Fruit fly (Drosophila melanogaster) whole organism, embryonic: ENCODE data around the gene Acsx3.

Source experiments
- Abd-B ChIP-seq: fragments of 200-800 bp; sonication (Bioruptor generic); optimal IDR thresholded peaks from 2 replicates; lab custom pipeline; 2018; ENCODE audit warnings: missing biosample characterization, mild to moderate bottlenecking, missing genetic modification characterization, moderate library complexity
- Bgb ChIP-seq: fragments of 200-800 bp; sonication (Bioruptor generic); IDR thresholded peaks from 2 replicates; pipeline ENCODE4 v1.3.6; 2022; ENCODE audit warnings: missing biosample characterization, missing genetic modification characterization; ENCODE audit not compliant: partially characterized antibody
- CG10274 ChIP-seq: fragments of 200-800 bp; sonication (Bioruptor generic); optimal IDR thresholded peaks from 3 replicates; lab custom pipeline; 2017; ENCODE audit warnings: missing biosample characterization, mild to moderate bottlenecking, missing genetic modification characterization
- CG10543 ChIP-seq: fragments of 200-800 bp; sonication (Bioruptor generic); optimal IDR thresholded peaks from 3 replicates; lab custom pipeline; 2017; ENCODE audit warnings: missing biosample characterization, mild to moderate bottlenecking, missing genetic modification characterization, moderate library complexity
- CG11560 ChIP-seq: fragments of 200-800 bp; sonication (Bioruptor generic); IDR thresholded peaks from 3 replicates; pipeline ENCODE4 v1.3.6; 2022; ENCODE audit warnings: missing biosample characterization, missing genetic modification characterization
- CG12744 ChIP-seq: fragments of 200-800 bp; sonication (Bioruptor generic); optimal IDR thresholded peaks from 2 replicates; lab custom pipeline; 2016; ENCODE audit warnings: missing biosample characterization, missing genetic modification characterization
- CG13123 ChIP-seq: fragments of 200-800 bp; sonication (Bioruptor generic); optimal IDR thresholded peaks from 2 replicates; lab custom pipeline; 2016; ENCODE audit warnings: missing biosample characterization, missing genetic modification characterization
- CG14441 ChIP-seq: fragments of 200-800 bp; sonication (Bioruptor generic); IDR thresholded peaks from 2 replicates; pipeline ENCODE4 v1.3.6; 2022; ENCODE audit warnings: missing biosample characterization, missing genetic modification characterization
- CG1602 ChIP-seq: fragments of 200-800 bp; sonication (Bioruptor generic); optimal IDR thresholded peaks from 3 replicates; lab custom pipeline; 2016; ENCODE audit warnings: missing biosample characterization, missing genetic modification characterization
- CG17361 ChIP-seq: fragments of 200-800 bp; sonication (Bioruptor generic); IDR thresholded peaks from 3 replicates; pipeline ENCODE4 v1.3.6; 2022; ENCODE audit warnings: missing biosample characterization, missing genetic modification characterization
- CG18476 ChIP-seq: fragments of 200-800 bp; sonication (Bioruptor generic); optimal IDR thresholded peaks from 2 replicates; lab custom pipeline; 2016; ENCODE audit warnings: missing biosample characterization, mild to moderate bottlenecking, missing genetic modification characterization
- CG18764 ChIP-seq: fragments of 200-800 bp; sonication (Bioruptor generic); optimal IDR thresholded peaks from 3 replicates; lab custom pipeline; 2016; ENCODE audit warnings: missing biosample characterization, missing genetic modification characterization
- CG2116 ChIP-seq: fragments of 200-800 bp; sonication (Bioruptor generic); optimal IDR thresholded peaks from 3 replicates; lab custom pipeline; 2018; ENCODE audit warnings: missing biosample characterization, mild to moderate bottlenecking, missing genetic modification characterization
- CG30020 ChIP-seq: fragments of 200-800 bp; optimal IDR thresholded peaks from 2 replicates; lab custom pipeline; 2019; ENCODE audit warnings: missing biosample characterization, mild to moderate bottlenecking, missing genetic modification characterization, moderate library complexity
- CG3847 ChIP-seq: fragments of 200-800 bp; sonication (Bioruptor generic); IDR thresholded peaks from 2 replicates; pipeline ENCODE4 v1.3.6; 2022; ENCODE audit warnings: missing biosample characterization, missing genetic modification characterization
- CG4707 ChIP-seq: fragments of 200-800 bp; sonication (Bioruptor generic); optimal IDR thresholded peaks from 2 replicates; lab custom pipeline; 2018; ENCODE audit warnings: missing biosample characterization, mild to moderate bottlenecking, missing genetic modification characterization, moderate library complexity
- CG6791 ChIP-seq: fragments of 200-800 bp; sonication (Bioruptor generic); IDR thresholded peaks from 3 replicates; pipeline ENCODE4 v1.3.6; 2022; ENCODE audit warnings: missing biosample characterization, missing genetic modification characterization; ENCODE audit not compliant: partially characterized antibody
- CG7357 ChIP-seq: fragments of 200-800 bp; sonication (Bioruptor generic); IDR thresholded peaks from 3 replicates; pipeline ENCODE4 v1.3.6; 2022; ENCODE audit warnings: missing biosample characterization, missing genetic modification characterization
- CG7963 ChIP-seq: fragments of 200-800 bp; sonication (Bioruptor generic); IDR thresholded peaks from 3 replicates; pipeline ENCODE4 v1.3.6; 2022; ENCODE audit warnings: missing biosample characterization, missing genetic modification characterization; ENCODE audit not compliant: partially characterized antibody
- CG9876 ChIP-seq: fragments of 200-800 bp; sonication (Bioruptor generic); optimal IDR thresholded peaks from 2 replicates; lab custom pipeline; 2016; ENCODE audit warnings: missing biosample characterization, missing genetic modification characterization
- D19A ChIP-seq: fragments of 200-800 bp; optimal IDR thresholded peaks from 3 replicates; lab custom pipeline; 2019; ENCODE audit warnings: missing biosample characterization, mild to moderate bottlenecking, missing genetic modification characterization, moderate library complexity
- GATAe ChIP-seq: fragments of 200-800 bp; sonication (Bioruptor generic); conservative IDR thresholded peaks from 2 replicates; pipeline ENCODE4 v1.3.6; 2022; ENCODE audit warnings: missing biosample characterization, missing genetic modification characterization
- Gug ChIP-seq: fragments of 200-800 bp; sonication (Bioruptor generic); IDR thresholded peaks from 4 replicates; pipeline ENCODE4 v1.3.6; 2022; ENCODE audit warnings: missing biosample characterization, missing genetic modification characterization
- HHEX ChIP-seq: fragments of 200-800 bp; sonication (Bioruptor generic); optimal IDR thresholded peaks from 3 replicates; lab custom pipeline; 2017; ENCODE audit warnings: missing biosample characterization, mild to moderate bottlenecking, missing genetic modification characterization, missing genetic modification reagents
- Hmx ChIP-seq: fragments of 200-800 bp; sonication (Bioruptor generic); optimal IDR thresholded peaks from 2 replicates; lab custom pipeline; 2016; ENCODE audit warnings: missing biosample characterization, missing genetic modification characterization
- Med ChIP-seq: fragments of 200-800 bp; sonication (Bioruptor generic); peaks from one replicate; lab custom pipeline; 2016; ENCODE audit warnings: missing biosample characterization, missing genetic modification characterization, mild to moderate bottlenecking, inconsistent platforms, moderate library complexity
- Nf-YA ChIP-seq: fragments of 200-800 bp; sonication (Bioruptor generic); IDR thresholded peaks from 2 replicates; pipeline ENCODE4 v1.3.6; 2022; ENCODE audit warnings: missing biosample characterization, missing genetic modification characterization
- Spps ChIP-seq: fragments of 200-800 bp; sonication (Bioruptor generic); optimal IDR thresholded peaks from 2 replicates; lab custom pipeline; 2018; ENCODE audit warnings: missing biosample characterization, mild to moderate bottlenecking, missing genetic modification characterization
- ab ChIP-seq: fragments of 200-800 bp; sonication (Bioruptor generic); optimal IDR thresholded peaks from 2 replicates; lab custom pipeline; 2016; ENCODE audit warnings: missing biosample characterization, missing genetic modification characterization
- az2 ChIP-seq: fragments of 200-800 bp; sonication (Bioruptor generic); optimal IDR thresholded peaks from 3 replicates; lab custom pipeline; 2016; ENCODE audit warnings: missing biosample characterization, missing genetic modification characterization
- btn ChIP-seq: fragments of 200-800 bp; sonication (Bioruptor generic); optimal IDR thresholded peaks from 2 replicates; lab custom pipeline; 2016; ENCODE audit warnings: missing biosample characterization, missing genetic modification characterization
- chif ChIP-seq, 2 experiments: fragments of 200-800 bp; sonication (Bioruptor generic); optimal IDR thresholded peaks; 3 replicates each; lab custom pipeline; 2016; ENCODE audit warnings: missing biosample characterization in 2 of 2, missing genetic modification characterization in 2 of 2
- corto ChIP-seq: fragments of 200-800 bp; sonication (Bioruptor generic); optimal IDR thresholded peaks from 2 replicates; lab custom pipeline; 2016; ENCODE audit warnings: missing biosample characterization, mild to moderate bottlenecking, missing genetic modification characterization, moderate library complexity
- crp ChIP-seq, 2 experiments: fragments of 200-800 bp; sonication (Bioruptor generic); optimal IDR thresholded peaks; 2 replicates in 1 of 2; 3 replicates in 1 of 2; lab custom pipeline; 2017; ENCODE audit warnings: missing biosample characterization in 2 of 2, missing genetic modification characterization in 2 of 2, mild to moderate bottlenecking in 1 of 2, moderate library complexity in 1 of 2
- dmrt99B ChIP-seq: fragments of 200-800 bp; sonication (Bioruptor generic); optimal IDR thresholded peaks from 2 replicates; lab custom pipeline; 2018; ENCODE audit warnings: missing biosample characterization, mild to moderate bottlenecking, missing genetic modification characterization, moderate library complexity
- eve ChIP-seq, 2 experiments: fragments of >200 bp; optimal IDR thresholded peaks; 2 replicates each; lab custom pipeline; 2017; ENCODE audit warnings: missing biosample characterization in 2 of 2, missing genetic modification characterization in 2 of 2
- gcm2 ChIP-seq: fragments of 200-800 bp; sonication (Bioruptor generic); optimal IDR thresholded peaks from 2 replicates; lab custom pipeline; 2016; ENCODE audit warnings: missing biosample characterization, missing genetic modification characterization
- h ChIP-seq: fragments of >200 bp; optimal IDR thresholded peaks from 2 replicates; lab custom pipeline; 2017
- her ChIP-seq: fragments of 200-800 bp; sonication (Bioruptor generic); optimal IDR thresholded peaks from 2 replicates; lab custom pipeline; 2016; ENCODE audit warnings: missing biosample characterization, missing genetic modification characterization
- hth ChIP-seq: fragments of >200 bp; optimal IDR thresholded peaks from 2 replicates; lab custom pipeline; 2017; ENCODE audit warnings: inconsistent platforms
- inv ChIP-seq: fragments of 200-800 bp; sonication (Bioruptor generic); IDR thresholded peaks from 2 replicates; pipeline ENCODE4 v1.3.6; 2022; ENCODE audit warnings: missing biosample characterization, missing genetic modification characterization; ENCODE audit not compliant: partially characterized antibody
- lilli ChIP-seq: fragments of 200-800 bp; sonication (Bioruptor generic); optimal IDR thresholded peaks from 3 replicates; lab custom pipeline; 2016; ENCODE audit warnings: missing biosample characterization, missing genetic modification characterization
- lmd ChIP-seq: fragments of 200-800 bp; sonication (Bioruptor generic); IDR thresholded peaks from 2 replicates; pipeline ENCODE4 v1.3.6; 2022; ENCODE audit warnings: missing biosample characterization, missing genetic modification characterization
- p53 ChIP-seq: fragments of 200-800 bp; sonication (Bioruptor generic); optimal IDR thresholded peaks from 2 replicates; lab custom pipeline; 2016; ENCODE audit warnings: missing biosample characterization, missing genetic modification characterization
- pita ChIP-seq: fragments of 200-800 bp; sonication (Bioruptor generic); optimal IDR thresholded peaks from 2 replicates; lab custom pipeline; 2017; ENCODE audit warnings: missing biosample characterization, mild to moderate bottlenecking, missing genetic modification characterization
- schlank ChIP-seq: fragments of 200-800 bp; sonication (Bioruptor generic); optimal IDR thresholded peaks from 2 replicates; lab custom pipeline; 2018; ENCODE audit warnings: missing biosample characterization, mild to moderate bottlenecking, missing genetic modification characterization
- slbo ChIP-seq: fragments of 200-800 bp; sonication (Bioruptor generic); IDR thresholded peaks from 2 replicates; pipeline ENCODE4 v1.3.6; 2022; ENCODE audit warnings: missing biosample characterization, missing genetic modification characterization
- tap ChIP-seq: fragments of 200-800 bp; optimal IDR thresholded peaks from 3 replicates; lab custom pipeline; 2019; ENCODE audit warnings: missing biosample characterization, mild to moderate bottlenecking, missing genetic modification characterization, moderate library complexity
- twi ChIP-seq: fragments of 200-800 bp; optimal IDR thresholded peaks from 2 replicates; lab custom pipeline; 2019; ENCODE audit warnings: missing biosample characterization, mild to moderate bottlenecking, missing genetic modification characterization, moderate library complexity
- wor ChIP-seq: fragments of 200-800 bp; sonication (Bioruptor generic); IDR thresholded peaks from 2 replicates; pipeline ENCODE4 v1.3.6; 2022; ENCODE audit warnings: missing biosample characterization, missing genetic modification characterization
- zfh1 ChIP-seq: fragments of 200-800 bp; sonication (Bioruptor generic); IDR thresholded peaks from 3 replicates; pipeline ENCODE4 v1.3.6; 2022; ENCODE audit warnings: missing biosample characterization, missing genetic modification characterization

Gene Acsx3

dm6 chr3R:19790805-19791572, 9.9 kb downstream of the Acsx3 start (continued):
- TF ChIP-seq crp (GFP tag; optimal IDR thresholded peaks at IDR 0.05; lab: Kevin White, UChicago) (no peak), CG9876 (GFP tag; lab: Kevin White, UChicago) (no peak), lilli (GFP tag; lab: Kevin White, UChicago) (no peak), lmd (GFP tag; lab: Robert Waterston, UW) (no peak), CG14441 (GFP tag; lab: Robert Waterston, UW) (no peak), az2 (no peak), CG18476 (GFP tag; lab: Kevin White, UChicago) (no peak), gcm2 (GFP tag; lab: Kevin White, UChicago) (no peak), Spps (no peak), Nf-YA (no peak), twi (tag; lab: Kevin White, UChicago) (no peak), p53 (GFP tag; lab: Kevin White, UChicago) (no peak), corto (no peak), CG12744 (GFP tag; lab: Kevin White, UChicago) (no peak), CG1602 (no peak), btn (GFP tag; lab: Kevin White, UChicago) (no peak), hth (lab: Kevin White, UChicago) (no peak), h (lab: Kevin White, UChicago) (no peak), schlank (tag; lab: Kevin White, UChicago) (no peak), tap (tag; lab: Kevin White, UChicago) (no peak), dmrt99B (no peak), Gug (GFP tag; lab: Robert Waterston, UW) (no peak), chif (GFP tag; optimal IDR thresholded peaks at IDR 0.05; lab: Kevin White, UChicago) (no peak), GATAe (GFP tag; lab: Robert Waterston, UW) (no peak), CG10543 (GFP tag; lab: Kevin White, UChicago) (no peak), Abd-B (GFP tag; lab: Kevin White, UChicago) (no peak), CG7357 (no peak), eve (GFP tag; optimal IDR thresholded peaks at IDR 0.05; lab: Kevin White, UChicago) (peak in 1 of 2 experiments; percentile 53), CG11560 (no peak), HHEX (no peak), ab (GFP tag; lab: Kevin White, UChicago) (no peak), pita (GFP tag; lab: Kevin White, UChicago) (no peak), CG7963 (peak; percentile 94), CG2116 (no peak), Med (peak; percentile 47), Hmx (GFP tag; lab: Kevin White, UChicago) (no peak), CG10274 (GFP tag; lab: Kevin White, UChicago) (no peak), CG13123 (GFP tag; lab: Kevin White, UChicago) (no peak), CG3847 (GFP tag; lab: Robert Waterston, UW) (no peak), CG30020 (tag; lab: Kevin White, UChicago) (no peak), slbo (no peak), Bgb (GFP tag; lab: Robert Waterston, UW) (peak; percentile 89), CG18764 (no peak), CG4707 (GFP tag; lab: Kevin White, UChicago) (no peak), D19A (no peak), CG6791 (GFP tag; lab: Robert Waterston, UW) (peak; percentile 95), zfh1 (GFP tag; lab: Robert Waterston, UW) (no peak), her (GFP tag; lab: Kevin White, UChicago) (no peak), wor (GFP tag; lab: Robert Waterston, UW) (no peak), inv (GFP tag; lab: Robert Waterston, UW) (peak; percentile 63), CG17361 (GFP tag; lab: Robert Waterston, UW) (no peak)
